Fruit fly (Drosophila melanogaster) S2 (cell line): ENCODE results near the gene CG16781.

Source experiments
- CG8478 ChIP-seq: fragments of >200 bp; optimal IDR thresholded peaks from 2 replicates; lab custom pipeline; 2018
- CTCF ChIP-seq, 2 experiments: fragments of >200 bp; optimal IDR thresholded peaks; 2 replicates each; lab custom pipeline; 2018

DNA sequence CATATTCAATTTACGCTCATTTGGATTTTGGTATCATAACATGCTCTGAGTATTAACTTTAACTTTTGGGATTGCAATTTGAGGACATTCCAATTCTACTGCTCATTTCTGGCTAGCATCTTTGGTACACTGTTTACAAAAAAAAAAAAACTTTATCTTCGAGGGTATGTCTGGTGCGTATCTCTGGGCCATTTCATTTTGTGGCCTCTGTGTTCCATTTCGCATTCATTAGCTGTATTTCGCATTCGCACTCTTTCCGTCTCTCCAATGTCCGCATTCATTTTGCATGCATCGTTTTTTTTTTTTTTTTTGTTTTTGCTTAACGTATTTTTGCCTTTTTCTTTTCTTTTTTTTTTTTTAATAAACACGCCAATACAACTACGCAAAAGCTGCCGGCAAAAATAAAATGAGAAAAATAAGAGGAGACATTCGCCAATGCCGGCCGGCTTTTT is 30.2 kb downstream of the CG16781 start:
- TF ChIP-seq CTCF (optimal IDR thresholded peaks at IDR 0.05; lab: Kevin White, UChicago) (no peak), CG8478 (lab: Kevin White, UChicago) (no peak)
